Worm (Caenorhabditis elegans) whole organism, L2 larva: Measurements from ENCODE around the gene chil-8.

Source experiments
- aly-2 ChIP-seq: fragments of 150-350 bp; optimal IDR thresholded peaks from 2 replicates; lab custom pipeline; 2014; ENCODE audit warnings: missing biosample characterization, missing genetic modification characterization
- ama-1 ChIP-seq: fragments of 150-350 bp; optimal IDR thresholded peaks from 2 replicates; lab custom pipeline; 2018; ENCODE audit warnings: inconsistent platforms
- blmp-1 ChIP-seq: sonication (generic microtip); optimal IDR thresholded peaks from 2 replicates; lab custom pipeline; 2017; ENCODE audit warnings: missing genetic modification characterization, mild to moderate bottlenecking, missing compliant biosample characterization, antibody characterized with exemption, moderate library complexity; ENCODE audit not compliant: insufficient read depth
- egl-27 ChIP-seq: sonication (generic microtip); optimal IDR thresholded peaks from 3 replicates; lab custom pipeline; 2017; ENCODE audit warnings: missing biosample characterization, missing genetic modification reagents, missing genetic modification characterization
- lsy-2 ChIP-seq, 2 experiments: fragments of 150-350 bp in 1 of 2; sonication (generic microtip) in 1 of 2; optimal IDR thresholded peaks; 2 replicates each; lab custom pipeline; 2014 to 2017; ENCODE audit warnings: missing biosample characterization in 2 of 2, missing genetic modification characterization in 2 of 2
- mbf-1 ChIP-seq: sonication (generic microtip); optimal IDR thresholded peaks from 2 replicates; lab custom pipeline; 2017; ENCODE audit warnings: missing biosample characterization, missing genetic modification characterization
- mdl-1 ChIP-seq, 2 experiments: fragments of 150-350 bp in 1 of 2; sonication (generic microtip) in 1 of 2; optimal IDR thresholded peaks; 2 replicates each; lab custom pipeline; 2017; ENCODE audit warnings: missing biosample characterization in 2 of 2, missing genetic modification characterization in 2 of 2
- nhr-11 ChIP-seq: fragments of 150-350 bp; optimal IDR thresholded peaks from 2 replicates; lab custom pipeline; 2014; ENCODE audit warnings: missing biosample characterization, missing genetic modification characterization
- nhr-77 ChIP-seq: fragments of 150-350 bp; optimal IDR thresholded peaks from 2 replicates; lab custom pipeline; 2014; ENCODE audit warnings: missing biosample characterization, missing genetic modification characterization
- peb-1 ChIP-seq: fragments of 150-350 bp; optimal IDR thresholded peaks from 2 replicates; lab custom pipeline; 2014; ENCODE audit warnings: missing biosample characterization, missing genetic modification characterization
- snpc-4 ChIP-seq: fragments of 150-350 bp; optimal IDR thresholded peaks from 2 replicates; lab custom pipeline; 2014; ENCODE audit warnings: missing biosample characterization, missing genetic modification characterization
- unc-39 ChIP-seq: fragments of 150-350 bp; optimal IDR thresholded peaks from 2 replicates; lab custom pipeline; 2014; ENCODE audit warnings: missing biosample characterization, missing genetic modification characterization
- unc-62 ChIP-seq: fragments of 150-350 bp; optimal IDR thresholded peaks from 2 replicates; lab custom pipeline; 2014; ENCODE audit warnings: missing biosample characterization, missing genetic modification reagents, missing genetic modification characterization
- ztf-4 ChIP-seq: fragments of 150-350 bp; optimal IDR thresholded peaks from 2 replicates; lab custom pipeline; 2014; ENCODE audit warnings: missing biosample characterization, missing genetic modification characterization

DNA sequence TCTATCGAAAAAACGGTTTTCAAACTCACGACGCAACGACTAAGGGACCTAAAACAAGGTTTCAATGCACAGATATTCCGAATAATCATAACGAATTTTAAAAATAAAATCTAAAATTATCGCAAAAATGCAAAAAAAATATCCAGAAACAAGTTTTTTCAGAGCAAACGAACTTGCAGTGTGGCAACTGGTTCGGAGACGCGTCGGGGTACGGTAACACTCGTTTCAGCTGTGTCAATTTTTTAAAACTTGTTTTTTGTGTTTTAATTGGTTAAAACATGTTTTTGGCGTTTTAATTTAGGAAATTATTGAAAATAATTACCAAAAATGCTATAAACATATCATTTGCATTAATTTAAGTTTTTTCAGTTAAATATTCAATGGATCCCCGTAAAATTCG is 19.5 kb upstream of the chil-8 start, which contains the start of gene C08H9.16:
- TF ChIP-seq unc-39 (tag; lab: Kevin White, UChicago) (no peak), peb-1 (tag; lab: Kevin White, UChicago) (no peak), lsy-2 (tag; optimal IDR thresholded peaks at IDR 0.05; lab: Kevin White, UChicago) (peak; percentile 90 to 98), aly-2 (tag; lab: Kevin White, UChicago) (no peak), ama-1 (no peak), unc-62 (no peak), mbf-1 (tag; lab: Kevin White, UChicago) (no peak), ztf-4 (tag; lab: Kevin White, UChicago) (no peak), mdl-1 (tag; optimal IDR thresholded peaks at IDR 0.05; lab: Kevin White, UChicago) (no peak), nhr-11 (no peak), snpc-4 (tag; lab: Kevin White, UChicago) (no peak), blmp-1 (tag; lab: Kevin White, UChicago) (peak; percentile 32), egl-27 (tag; lab: Kevin White, UChicago) (no peak), nhr-77 (tag; lab: Kevin White, UChicago) (no peak)
